In the genomic region with DNA sequence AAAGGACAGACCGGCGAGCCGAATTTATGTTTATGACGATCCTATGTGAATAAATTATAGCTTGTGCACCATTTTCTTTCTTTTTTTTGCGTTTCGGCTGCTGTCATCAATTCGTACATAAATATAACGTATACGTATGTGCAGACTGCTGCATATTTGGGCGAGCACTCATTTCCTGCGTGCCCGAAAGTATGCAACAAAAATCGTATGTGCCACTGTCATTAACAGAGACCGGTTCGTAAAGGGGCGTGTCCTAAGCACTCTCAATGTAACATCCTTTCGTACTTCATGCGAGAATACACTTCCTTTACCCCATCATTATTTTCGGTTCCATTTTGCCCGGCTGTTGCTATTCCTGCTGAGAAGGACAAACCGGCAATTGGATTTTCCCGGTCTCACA, we compare ENCODE assay signal across 4 fruit fly cellular contexts.
A peak's percentile ranks its signal among the peaks of the same experiment; 100 is the strongest.
TF ChIP-seq lines count a peak whose summit lies in the region.

No protein-coding gene starts in this region.

- no peak for TF ChIP-seq CTCF in whole organism, embryonic (GFP tag; optimal IDR thresholded peaks at IDR 0.05; lab: Kevin White, UChicago)

TF ChIP-seq in whole organism, embryonic, 481 proteins besides CTCF, POLR2A, EP300 and RAD21:
- TF ChIP-seq CG9437 (GFP tag; optimal IDR thresholded peaks at IDR 0.05; lab: Kevin White, UChicago) = peak; percentile 20
- peak; percentile 30 for TF ChIP-seq CG3065 (GFP tag; optimal IDR thresholded peaks at IDR 0.05; lab: Kevin White, UChicago)
- TF ChIP-seq chif (GFP tag; optimal IDR thresholded peaks at IDR 0.05; lab: Kevin White, UChicago) = no peak
- no peak for TF ChIP-seq oc (tag; optimal IDR thresholded peaks at IDR 0.05; lab: Kevin White, UChicago)
- peak; percentile 51 for TF ChIP-seq sens (GFP tag; lab: Kevin White, UChicago)
- TF ChIP-seq Fer3 (tag; optimal IDR thresholded peaks at IDR 0.05; lab: Kevin White, UChicago) = no peak
- TF ChIP-seq CG7372 (GFP tag; IDR thresholded peaks at IDR 0.05; lab: Robert Waterston, UW) = peak; percentile 60; the same call in 1 of the 2 replicates
- no peak for TF ChIP-seq CG2875 (GFP tag; optimal IDR thresholded peaks at IDR 0.05; lab: Kevin White, UChicago)
- no peak for TF ChIP-seq run (tag; optimal IDR thresholded peaks at IDR 0.05; lab: Kevin White, UChicago)
- TF ChIP-seq Med (GFP tag; lab: Kevin White, UChicago) = peak; percentile 61

TF ChIP-seq in whole organism, prepupa, 60 proteins besides CTCF, POLR2A, EP300 and RAD21:
- TF ChIP-seq Eip78C (GFP tag; lab: Kevin White, UChicago) (peak; percentile 49), CG6163 (GFP tag; IDR thresholded peaks at IDR 0.05; lab: Robert Waterston, UW) (0 out of 3 replicates have a peak, but pooled peaks have one; percentile 37), dac (GFP tag; optimal IDR thresholded peaks at IDR 0.05; lab: Kevin White, UChicago) (no peak), Met (GFP tag; optimal IDR thresholded peaks at IDR 0.05; lab: Kevin White, UChicago) (peak; percentile 23), CG3032 (tag; optimal IDR thresholded peaks at IDR 0.05; lab: Kevin White, UChicago) (no peak), CG1621 (tag; optimal IDR thresholded peaks at IDR 0.05; lab: Kevin White, UChicago) (peak; percentile 24), CG3919 (GFP tag; optimal IDR thresholded peaks at IDR 0.05; lab: Kevin White, UChicago) (peak; percentile 51), Sox102F (GFP tag; optimal IDR thresholded peaks at IDR 0.05; lab: Kevin White, UChicago) (peak; percentile 22), CG8319 (GFP tag; optimal IDR thresholded peaks at IDR 0.05; lab: Kevin White, UChicago) (no peak), net (GFP tag; optimal IDR thresholded peaks at IDR 0.05; lab: Kevin White, UChicago) (peak; percentile 18)

TF ChIP-seq in whole organism, pupa, 21 proteins besides CTCF, POLR2A, EP300 and RAD21:
- TF ChIP-seq Pif1A (GFP tag; optimal IDR thresholded peaks at IDR 0.05; lab: Kevin White, UChicago) (peak; percentile 30), CG4496 (GFP tag; IDR thresholded peaks at IDR 0.05; lab: Robert Waterston, UW) (peak; percentile 78), CG10348 (GFP tag; IDR thresholded peaks at IDR 0.05; lab: Robert Waterston, UW) (no peak), D1 (tag; optimal IDR thresholded peaks at IDR 0.05; lab: Kevin White, UChicago) (peak; percentile 18)

TF ChIP-seq in whole organism, wandering third instar larva, 38 proteins besides CTCF, POLR2A, EP300 and RAD21:
- TF ChIP-seq CG9705 (GFP tag; optimal IDR thresholded peaks at IDR 0.05; lab: Kevin White, UChicago) (no peak), fru (GFP tag; optimal IDR thresholded peaks at IDR 0.05; lab: Kevin White, UChicago) (no peak), foxo (GFP tag; optimal IDR thresholded peaks at IDR 0.05; lab: Kevin White, UChicago) (no peak), Myc (optimal IDR thresholded peaks at IDR 0.05; lab: Kevin White, UChicago) (peak; percentile 28), GATAd (GFP tag; optimal IDR thresholded peaks at IDR 0.05; lab: Kevin White, UChicago) (no peak), Mio (GFP tag; optimal IDR thresholded peaks at IDR 0.05; lab: Kevin White, UChicago) (no peak), Rel (GFP tag; optimal IDR thresholded peaks at IDR 0.05; lab: Kevin White, UChicago) (no peak), Rel (tag; optimal IDR thresholded peaks at IDR 0.05; lab: Kevin White, UChicago) (no peak), N (GFP tag; optimal IDR thresholded peaks at IDR 0.05; lab: Kevin White, UChicago) (peak; percentile 48), Dfd (GFP tag; optimal IDR thresholded peaks at IDR 0.05; lab: Kevin White, UChicago) (no peak), Sp1 (GFP tag; optimal IDR thresholded peaks at IDR 0.05; lab: Kevin White, UChicago) (no peak), Abd-B (GFP tag; optimal IDR thresholded peaks at IDR 0.05; lab: Kevin White, UChicago) (no peak), dl (GFP tag; optimal IDR thresholded peaks at IDR 0.05; lab: Kevin White, UChicago; ENCODE audit: insufficient read depth in 1 of 2, partially characterized antibody in 2 of 2) (no peak), Dif (GFP tag; optimal IDR thresholded peaks at IDR 0.05; lab: Kevin White, UChicago; ENCODE audit: partially characterized antibody) (peak; percentile 49), rgr (GFP tag; optimal IDR thresholded peaks at IDR 0.05; lab: Kevin White, UChicago) (peak; percentile 1), sage (GFP tag; optimal IDR thresholded peaks at IDR 0.05; lab: Kevin White, UChicago) (no peak), Hr78 (GFP tag; optimal IDR thresholded peaks at IDR 0.05; lab: Kevin White, UChicago) (no peak), sv (GFP tag; optimal IDR thresholded peaks at IDR 0.05; lab: Kevin White, UChicago) (no peak), CG32264 (GFP tag; optimal IDR thresholded peaks at IDR 0.05; lab: Kevin White, UChicago) (no peak), psq (GFP tag; optimal IDR thresholded peaks at IDR 0.05; lab: Kevin White, UChicago) (no peak), woc (GFP tag; optimal IDR thresholded peaks at IDR 0.05; lab: Kevin White, UChicago) (no peak), usp (GFP tag; optimal IDR thresholded peaks at IDR 0.05; lab: Kevin White, UChicago) (no peak), Hr83 (GFP tag; optimal IDR thresholded peaks at IDR 0.05; lab: Kevin White, UChicago; ENCODE audit: poor library complexity, severe bottlenecking) (no peak)
